Worm (Caenorhabditis elegans) whole organism, L4 larva: ENCODE measurements around the gene dct-13.
"Not testable (repeated sequence)": the region's sequence is repeated elsewhere in the genome, so short reads cannot be mapped to it uniquely, and the experiment has no call there.

ENCODE experiments used
- F49E8.2 ChIP-seq: sonication (generic microtip); optimal IDR thresholded peaks from 2 replicates; lab custom pipeline; 2016; ENCODE audit warnings: missing compliant biosample characterization, mild to moderate bottlenecking, missing genetic modification characterization, borderline replicate concordance
- R02D3.7 ChIP-seq: fragments of 150-350 bp; sonication (generic microtip); optimal IDR thresholded peaks from 3 replicates; lab custom pipeline; 2014; ENCODE audit warnings: missing biosample characterization, missing genetic modification characterization
- T20F7.1 ChIP-seq: fragments of 200-800 bp; sonication (Bioruptor generic); optimal IDR thresholded peaks from 2 replicates; lab custom pipeline; 2018; ENCODE audit warnings: mild to moderate bottlenecking, missing genetic modification characterization, missing compliant biosample characterization
- Y48G9A.11 ChIP-seq: fragments of 200-800 bp; sonication (Bioruptor generic); IDR thresholded peaks from 2 replicates; pipeline ENCODE4 v1.3.6; 2022; ENCODE audit warnings: missing genetic modification reagents, missing genetic modification characterization, missing compliant biosample characterization
- ama-1 ChIP-seq: fragments of 150-350 bp; optimal IDR thresholded peaks from 2 replicates; lab custom pipeline; 2014; ENCODE audit warnings: inconsistent platforms, mixed read lengths
- ceh-32 ChIP-seq: sonication (generic microtip); optimal IDR thresholded peaks from 2 replicates; lab custom pipeline; 2016; ENCODE audit warnings: mild to moderate bottlenecking, missing genetic modification characterization, missing compliant biosample characterization; ENCODE audit not compliant: poor library complexity
- ces-1 ChIP-seq: fragments of 150-350 bp; sonication (generic microtip); optimal IDR thresholded peaks from 4 replicates; lab custom pipeline; 2014; ENCODE audit warnings: missing biosample characterization, missing genetic modification reagents, missing genetic modification characterization
- ctbp-1 ChIP-seq: fragments of 200-800 bp; sonication (Bioruptor generic); IDR thresholded peaks from 2 replicates; pipeline ENCODE4 v1.3.6; 2022; ENCODE audit warnings: missing genetic modification reagents, missing genetic modification characterization, missing compliant biosample characterization
- daf-19 ChIP-seq: fragments of 200-800 bp; sonication (Bioruptor generic); conservative IDR thresholded peaks from 2 replicates; pipeline ENCODE4 v1.3.6; 2022; ENCODE audit warnings: missing genetic modification characterization, missing compliant biosample characterization
- dpl-1 ChIP-seq: fragments of 150-350 bp; optimal IDR thresholded peaks from 2 replicates; lab custom pipeline; 2014; ENCODE audit warnings: missing biosample characterization, missing genetic modification reagents, missing genetic modification characterization
- duxl-1 ChIP-seq: sonication (generic microtip); optimal IDR thresholded peaks from 2 replicates; lab custom pipeline; 2016; ENCODE audit warnings: mild to moderate bottlenecking, missing genetic modification characterization, moderate library complexity, missing compliant biosample characterization; ENCODE audit not compliant: poor library complexity
- hif-1 ChIP-seq, 2 experiments: sonication (generic microtip); optimal IDR thresholded peaks; 2 replicates each; lab custom pipeline; 2016 to 2017; ENCODE audit warnings: missing compliant biosample characterization in 2 of 2, missing genetic modification characterization in 2 of 2, missing genetic modification reagents in 2 of 2, missing genotype in 2 of 2, mild to moderate bottlenecking in 1 of 2
- hlh-30 ChIP-seq: sonication (generic microtip); optimal IDR thresholded peaks from 2 replicates; lab custom pipeline; 2017; ENCODE audit warnings: antibody characterized with exemption, mild to moderate bottlenecking, missing genetic modification characterization, missing compliant biosample characterization; ENCODE audit not compliant: insufficient read depth
- lin-38 ChIP-seq: fragments of 200-800 bp; sonication (Bioruptor generic); IDR thresholded peaks from 2 replicates; pipeline ENCODE4 v1.3.6; 2022; ENCODE audit warnings: missing genetic modification reagents, missing genetic modification characterization, missing compliant biosample characterization
- lir-3 ChIP-seq: sonication (generic microtip); optimal IDR thresholded peaks from 2 replicates; lab custom pipeline; 2016; ENCODE audit warnings: mild to moderate bottlenecking, missing genetic modification characterization, missing compliant biosample characterization
- madf-5 ChIP-seq, 2 experiments: fragments of 200-800 bp; sonication (Bioruptor generic); IDR thresholded peaks; 2 replicates each; pipeline ENCODE4 v1.3.6; 2022; ENCODE audit warnings: missing compliant biosample characterization in 2 of 2, missing genetic modification characterization in 2 of 2
- mep-1 ChIP-seq: fragments of 150-350 bp; sonication (generic microtip); optimal IDR thresholded peaks from 3 replicates; lab custom pipeline; 2014; ENCODE audit warnings: missing biosample characterization, missing genetic modification characterization
- mes-2 ChIP-seq: sonication (generic microtip); optimal IDR thresholded peaks from 2 replicates; lab custom pipeline; 2016; ENCODE audit warnings: missing genotype, mild to moderate bottlenecking, missing genetic modification characterization, missing compliant biosample characterization; ENCODE audit not compliant: poor library complexity, severe bottlenecking
- mxl-3 ChIP-seq: fragments of 200-800 bp; sonication (Bioruptor generic); optimal IDR thresholded peaks from 2 replicates; lab custom pipeline; 2018; ENCODE audit warnings: mild to moderate bottlenecking, missing genetic modification characterization, missing compliant biosample characterization
- nhr-102 ChIP-seq: sonication (generic microtip); optimal IDR thresholded peaks from 2 replicates; lab custom pipeline; 2016; ENCODE audit warnings: mild to moderate bottlenecking, missing genetic modification characterization, moderate library complexity, missing compliant biosample characterization
- nhr-11 ChIP-seq: fragments of 150-350 bp; optimal IDR thresholded peaks from 2 replicates; lab custom pipeline; 2014; ENCODE audit warnings: missing biosample characterization, missing genetic modification characterization
- nhr-28 ChIP-seq: fragments of 150-350 bp; optimal IDR thresholded peaks from 2 replicates; lab custom pipeline; 2014; ENCODE audit warnings: missing biosample characterization, missing genetic modification characterization
- pha-4 ChIP-seq, 2 experiments: fragments of 150-350 bp in 1 of 2; fragments of 200-800 bp in 1 of 2; sonication (Bioruptor generic) in 1 of 2; IDR thresholded peaks in 1 of 2; optimal IDR thresholded peaks in 1 of 2; 2 replicates each; pipeline versions ENCODE4 v1.3.6 to Lab custom; 2014 to 2022; ENCODE audit warnings: missing genetic modification characterization in 2 of 2, missing genetic modification reagents in 2 of 2, missing biosample characterization in 1 of 2, missing compliant biosample characterization in 1 of 2
- php-3 ChIP-seq: fragments of 200-800 bp; sonication (Bioruptor generic); IDR thresholded peaks from 2 replicates; pipeline ENCODE4 v1.3.6; 2022; ENCODE audit warnings: missing genetic modification reagents, missing genetic modification characterization, missing compliant biosample characterization
- rbr-2 ChIP-seq: sonication (generic microtip); optimal IDR thresholded peaks from 2 replicates; lab custom pipeline; 2016; ENCODE audit warnings: missing genotype, missing genetic modification characterization, missing compliant biosample characterization
- set-16 ChIP-seq: fragments of 200-800 bp; sonication (Bioruptor generic); IDR thresholded peaks from 2 replicates; pipeline ENCODE4 v1.3.6; 2022; ENCODE audit warnings: missing genetic modification reagents, missing genetic modification characterization, missing compliant biosample characterization
- snpc-1.2 ChIP-seq: fragments of 200-800 bp; sonication (Bioruptor generic); IDR thresholded peaks from 2 replicates; pipeline ENCODE4 v1.3.6; 2022; ENCODE audit warnings: missing genetic modification reagents, missing genetic modification characterization, missing compliant biosample characterization
- tag-97 ChIP-seq: fragments of 200-800 bp; sonication (Bioruptor generic); IDR thresholded peaks from 2 replicates; pipeline ENCODE4 v1.3.6; 2022; ENCODE audit warnings: missing genetic modification characterization, missing compliant biosample characterization
- tra-1 ChIP-seq: fragments of 200-800 bp; sonication (Bioruptor generic); IDR thresholded peaks from 2 replicates; pipeline ENCODE4 v1.3.6; 2022; ENCODE audit warnings: missing genetic modification reagents, missing genetic modification characterization, missing compliant biosample characterization
- zfp-3 ChIP-seq: fragments of 200-800 bp; sonication (Bioruptor generic); conservative IDR thresholded peaks from 2 replicates; pipeline ENCODE4 v1.3.6; 2022; ENCODE audit warnings: missing genetic modification reagents, missing genetic modification characterization, missing compliant biosample characterization

The dct-13 gene

ce11 chrIV:17025017-17025416, at the start of gene dct-13:
TSS of gene dct-13 (minus strand) at chrIV:17025117.
- TF ChIP-seq nhr-11 (tag; lab: Kevin White, UChicago) (no peak), tra-1 (GFP tag; lab: Robert Waterston, UW) (no peak), ama-1 (lab: Kevin White, UChicago) (no peak), daf-19 (no peak), ceh-32 (no peak), Y48G9A.11 (GFP tag; lab: Robert Waterston, UW) (no peak), mxl-3 (GFP tag; lab: Kevin White, UChicago) (no peak), F49E8.2 (no peak), hlh-30 (tag; lab: Kevin White, UChicago) (no peak), php-3 (no peak), mes-2 (tag; lab: Kevin White, UChicago) (no peak), nhr-102 (tag; lab: Kevin White, UChicago) (no peak), mep-1 (tag; lab: Kevin White, UChicago) (no peak), duxl-1 (tag; lab: Kevin White, UChicago) (no peak), lin-38 (GFP tag; lab: Robert Waterston, UW) (no peak), set-16 (GFP tag; lab: Robert Waterston, UW) (no peak), ces-1 (no peak), pha-4 (GFP tag; IDR thresholded peaks at IDR 0.05; lab: Robert Waterston, UW) (no peak), pha-4 (tag; optimal IDR thresholded peaks at IDR 0.05; lab: Kevin White, UChicago) (no peak), zfp-3 (GFP tag; lab: Robert Waterston, UW) (no peak)
- TF ChIP-seq, all 104 proteins: peak for 0

DNA sequence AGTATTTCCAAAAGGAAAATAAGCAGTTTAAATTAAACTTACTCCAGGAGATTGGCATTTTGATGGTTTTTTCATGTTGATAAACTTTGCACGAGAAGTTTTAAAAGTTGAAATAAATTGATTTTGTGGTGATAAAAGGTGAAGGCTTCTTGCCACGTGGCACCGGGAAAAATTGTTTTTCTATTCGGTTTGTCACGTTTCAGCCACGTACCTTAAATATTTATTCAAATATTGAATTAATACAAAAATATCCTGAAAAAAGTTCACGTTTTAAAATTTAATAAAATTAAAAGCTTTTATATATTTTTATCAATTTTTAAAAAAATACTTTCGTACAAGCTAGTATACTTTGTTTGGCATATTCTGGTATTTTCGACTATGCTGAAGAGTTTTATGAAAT, 45.9 kb upstream of the dct-13 start, which contains the start of gene Y116A8C.24:
TSS of gene Y116A8C.24 (minus strand) at position 101 of the 400 bp plus-strand sequence.
- TF ChIP-seq nhr-28; mxl-3 (GFP tag; lab: Kevin White, UChicago); tag-97 (GFP tag; lab: Robert Waterston, UW): not testable (repeated sequence)

DNA sequence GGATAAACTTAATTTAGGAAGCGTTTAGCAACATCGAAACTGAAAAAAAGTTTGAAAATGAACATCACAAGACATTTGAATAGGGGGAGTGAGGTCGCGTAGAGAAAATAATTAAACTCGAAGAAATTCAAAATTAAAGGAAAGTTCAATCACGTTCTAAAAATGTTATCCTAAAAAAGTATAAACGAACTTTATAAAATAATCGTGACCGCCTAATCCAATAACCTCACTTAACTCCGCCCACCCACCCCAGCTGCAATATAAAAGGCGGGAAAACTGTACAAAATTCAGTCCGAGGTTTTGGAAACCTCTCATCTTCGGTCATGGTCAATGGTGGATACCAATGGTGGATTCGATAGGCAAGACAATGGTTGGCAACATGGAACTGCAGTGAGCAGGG, 40.0 kb upstream of the dct-13 start, which contains the start of gene Y116A8C.465:
TSS of gene Y116A8C.465 (plus strand) at position 301 of the 400 bp plus-strand sequence.
- TF ChIP-seq R02D3.7 (tag; lab: Kevin White, UChicago); madf-5 (GFP tag; IDR thresholded peaks at IDR 0.05; lab: Robert Waterston, UW); hif-1 (tag; optimal IDR thresholded peaks at IDR 0.05; lab: Kevin White, UChicago): not testable (repeated sequence)
- TF ChIP-seq, all 104 proteins: peak for 0; not testable (repeated sequence) for 104

DNA sequence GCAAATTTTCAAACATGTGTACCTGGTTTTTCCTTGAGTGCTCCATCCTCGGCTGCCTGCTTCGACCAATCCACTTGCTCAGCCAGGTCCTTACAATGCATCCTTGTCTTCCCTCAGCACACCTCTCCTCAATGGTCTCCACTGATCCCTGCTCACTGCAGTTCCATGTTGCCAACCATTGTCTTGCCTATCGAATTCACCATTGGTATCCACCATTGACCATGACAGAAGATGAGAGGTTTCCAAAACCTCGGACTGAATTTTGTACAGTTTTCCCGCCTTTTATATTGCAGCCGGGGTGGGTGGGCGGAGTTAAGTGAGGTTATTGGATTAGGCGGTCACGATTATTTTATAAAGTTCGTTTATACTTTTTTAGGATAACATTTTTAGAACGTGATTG, 38.8 kb upstream of the dct-13 start, which contains the start of gene Y116A8C.467:
TSS of gene Y116A8C.467 (minus strand) at position 101 of the 400 bp plus-strand sequence.
- TF ChIP-seq lin-38 (GFP tag; lab: Robert Waterston, UW); dpl-1; php-3: not testable (repeated sequence)
- TF ChIP-seq, all 104 proteins: peak for 0; not testable (repeated sequence) for 104

DNA sequence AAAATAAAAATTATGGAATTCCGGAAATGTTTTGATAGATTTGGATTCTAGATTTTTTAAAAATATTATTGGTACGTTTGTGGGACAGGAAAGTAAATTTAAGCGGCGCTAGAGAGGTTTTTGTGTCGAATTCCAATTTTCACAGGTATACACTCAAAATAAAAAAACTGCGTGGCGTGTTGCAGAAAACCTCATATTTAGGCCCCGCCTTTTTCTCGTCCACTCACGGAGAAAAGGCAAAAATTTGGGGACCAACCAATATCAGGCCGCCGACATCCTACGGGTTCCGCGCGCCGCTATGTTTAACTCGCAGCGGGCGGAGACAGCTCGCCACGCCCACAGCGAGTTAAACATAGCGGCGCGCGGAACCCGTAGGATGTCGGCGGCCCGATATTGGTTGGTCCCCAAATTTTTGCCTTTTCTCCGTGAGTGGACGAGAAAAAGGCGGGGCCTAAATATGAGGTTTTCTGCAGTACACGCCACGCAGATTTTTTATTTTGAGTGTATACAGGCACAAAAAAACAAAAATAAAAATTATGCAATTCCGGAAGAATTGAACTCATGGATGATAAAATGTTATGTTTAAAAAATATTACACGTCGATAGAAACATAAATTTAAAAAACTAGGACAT, 33.7 kb upstream of the dct-13 start:
- TF ChIP-seq snpc-1.2, result peak; percentile 91

DNA sequence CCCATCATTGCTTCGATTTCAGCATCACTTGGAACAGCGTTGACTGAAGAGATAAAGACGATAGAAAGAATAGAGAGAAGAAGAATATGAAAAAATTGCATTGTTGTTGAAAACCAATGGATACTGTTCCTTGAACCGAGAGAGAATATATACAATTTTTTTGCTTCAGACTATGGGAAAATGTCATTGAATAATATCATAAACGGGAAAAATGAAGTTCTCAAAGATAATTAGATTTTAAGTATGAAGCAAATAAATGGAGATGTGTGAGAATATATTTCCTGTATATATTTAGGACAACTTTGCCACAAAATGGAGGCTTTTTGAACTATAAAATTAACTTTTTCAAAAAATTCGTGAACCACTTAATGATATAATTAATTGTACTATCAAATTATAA, 33.1 kb upstream of the dct-13 start, which contains the start of gene Y116A8C.44:
TSS of gene Y116A8C.44 (minus strand) at position 101 of the 400 bp plus-strand sequence.
- no peak for TF ChIP-seq lir-3 (tag; lab: Kevin White, UChicago)
- TF ChIP-seq T20F7.1 (GFP tag; lab: Kevin White, UChicago), result no peak
- no peak for TF ChIP-seq php-3
- TF ChIP-seq ctbp-1, result no peak
- TF ChIP-seq F49E8.2, result no peak
- TF ChIP-seq rbr-2 (tag; lab: Kevin White, UChicago), result no peak
- TF ChIP-seq dpl-1, result no peak
- TF ChIP-seq snpc-1.2, result no peak
